Worm (Caenorhabditis elegans): ENCODE data around the gene qars-1.

qars-1 gene

DNA sequence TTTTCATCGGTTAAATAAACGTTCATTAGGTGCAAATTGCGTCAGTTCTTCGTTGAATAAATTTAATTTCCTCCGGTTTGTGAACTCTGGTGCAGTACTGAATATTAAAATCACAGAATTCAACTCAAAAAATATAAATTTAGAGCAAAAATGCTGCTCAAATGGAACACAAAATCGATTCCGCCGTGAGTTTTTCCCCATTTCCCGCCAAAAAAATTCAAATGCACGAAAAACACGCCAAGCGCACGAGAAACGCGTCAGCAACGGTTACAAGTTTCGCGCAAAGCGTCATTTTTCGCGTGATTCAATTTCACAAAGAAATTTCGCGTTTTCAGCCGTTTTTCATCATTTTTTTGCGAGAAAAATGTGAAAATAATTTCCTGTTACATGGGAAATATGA lies 26.5 kb upstream of the qars-1 start, which contains the start of gene hrpu-1:
Gene hrpu-1 (plus strand): TSS at position 140 of the 400 bp plus-strand sequence.
- TF ChIP-seq klf-2 (GFP tag; conservative IDR thresholded peaks at IDR 0.05) (no peak), cog-1 (tag; optimal IDR thresholded peaks at IDR 0.05) (peak; percentile 27)

ce11 chrIV:15038821-15039220 lies 25.8 kb upstream of the qars-1 start:
- TF ChIP-seq ref-1 (GFP tag; conservative IDR thresholded peaks at IDR 0.05) (no peak), med-1 (GFP tag; optimal IDR thresholded peaks at IDR 0.05; ENCODE audit: insufficient read depth) (no peak), tab-1 (GFP tag; IDR thresholded peaks at IDR 0.05) (peak; percentile 25; the same call in 1 of the 2 replicates)

DNA sequence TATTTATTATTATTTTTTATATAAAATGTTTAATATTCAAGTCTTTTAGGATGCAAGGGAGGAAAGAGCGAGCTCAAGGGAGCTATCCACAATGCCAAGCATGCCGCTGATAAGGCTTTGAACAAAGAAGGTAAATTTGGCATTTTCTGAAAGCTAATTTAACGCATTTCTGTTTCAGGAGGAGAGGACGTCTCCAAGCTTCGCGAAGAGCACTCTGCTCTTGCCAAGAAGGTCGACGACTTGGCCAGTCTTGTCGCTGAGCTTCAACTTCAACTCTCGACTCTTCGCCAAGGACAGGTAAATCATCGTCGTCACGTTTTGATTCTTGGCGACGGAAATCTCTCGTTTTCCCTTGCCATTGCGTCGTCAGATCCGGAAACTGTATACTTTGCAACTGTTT lies 24.5 kb upstream of the qars-1 start:
- TF ChIP-seq flt-1 (GFP tag; IDR thresholded peaks at IDR 0.05) (no peak), med-1 (GFP tag; optimal IDR thresholded peaks at IDR 0.05; ENCODE audit: insufficient read depth) (no peak), ref-1 (GFP tag; conservative IDR thresholded peaks at IDR 0.05) (no peak), klf-2 (GFP tag; conservative IDR thresholded peaks at IDR 0.05) (no peak), cog-1 (tag; optimal IDR thresholded peaks at IDR 0.05) (no peak), T22C8.4 (GFP tag; IDR thresholded peaks at IDR 0.05) (no peak), tab-1 (GFP tag; IDR thresholded peaks at IDR 0.05) (no peak), ztf-23 (GFP tag; IDR thresholded peaks at IDR 0.05) (no peak), ztf-29 (GFP tag; IDR thresholded peaks at IDR 0.05) (no peak)

DNA sequence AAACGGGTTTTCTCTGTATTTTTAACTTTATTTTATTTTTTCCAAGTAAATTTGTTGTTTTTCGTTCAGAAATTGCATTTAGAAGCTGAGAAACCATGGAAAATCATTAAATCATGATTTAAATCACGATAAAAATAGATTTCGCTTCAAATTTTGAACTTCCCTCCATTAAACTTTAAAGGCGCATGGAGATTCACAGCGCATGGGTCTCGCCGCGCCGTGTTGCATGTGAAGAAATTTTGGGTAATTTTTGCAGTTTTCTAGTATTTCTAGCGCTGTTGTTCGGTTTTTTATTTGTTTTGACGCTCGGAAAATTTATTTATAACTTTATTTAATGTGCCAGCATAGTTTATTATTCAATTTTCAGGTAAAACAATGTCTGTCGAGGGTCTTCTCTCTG lies 24.0 kb upstream of the qars-1 start, which contains the start of gene eef-1B.2:
Gene eef-1B.2 (plus strand): TSS at position 358 of the 400 bp plus-strand sequence.
- TF ChIP-seq ref-1 (GFP tag; conservative IDR thresholded peaks at IDR 0.05) (no peak), flt-1 (GFP tag; IDR thresholded peaks at IDR 0.05) (no peak), med-1 (GFP tag; optimal IDR thresholded peaks at IDR 0.05; ENCODE audit: insufficient read depth) (no peak), klf-2 (GFP tag; conservative IDR thresholded peaks at IDR 0.05) (no peak), tab-1 (GFP tag; IDR thresholded peaks at IDR 0.05) (no peak), T22C8.4 (GFP tag; IDR thresholded peaks at IDR 0.05) (no peak), ztf-23 (GFP tag; IDR thresholded peaks at IDR 0.05) (no peak), ztf-29 (GFP tag; IDR thresholded peaks at IDR 0.05) (no peak), cog-1 (tag; optimal IDR thresholded peaks at IDR 0.05) (no peak)

ce11 chrIV:15029565-15029964 lies 16.6 kb upstream of the qars-1 start:
- TF ChIP-seq cog-1 (tag; optimal IDR thresholded peaks at IDR 0.05), result no peak
- TF ChIP-seq med-1 (GFP tag; optimal IDR thresholded peaks at IDR 0.05; ENCODE audit: insufficient read depth), result no peak
- TF ChIP-seq ztf-29 (GFP tag; IDR thresholded peaks at IDR 0.05), result no peak
- TF ChIP-seq ztf-23 (GFP tag; IDR thresholded peaks at IDR 0.05), result no peak
- no peak for TF ChIP-seq ref-1 (GFP tag; conservative IDR thresholded peaks at IDR 0.05)
- no peak for TF ChIP-seq flt-1 (GFP tag; IDR thresholded peaks at IDR 0.05)
- TF ChIP-seq T22C8.4 (GFP tag; IDR thresholded peaks at IDR 0.05), result no peak
- TF ChIP-seq klf-2 (GFP tag; conservative IDR thresholded peaks at IDR 0.05), result no peak
- TF ChIP-seq tab-1 (GFP tag; IDR thresholded peaks at IDR 0.05), result no peak

DNA sequence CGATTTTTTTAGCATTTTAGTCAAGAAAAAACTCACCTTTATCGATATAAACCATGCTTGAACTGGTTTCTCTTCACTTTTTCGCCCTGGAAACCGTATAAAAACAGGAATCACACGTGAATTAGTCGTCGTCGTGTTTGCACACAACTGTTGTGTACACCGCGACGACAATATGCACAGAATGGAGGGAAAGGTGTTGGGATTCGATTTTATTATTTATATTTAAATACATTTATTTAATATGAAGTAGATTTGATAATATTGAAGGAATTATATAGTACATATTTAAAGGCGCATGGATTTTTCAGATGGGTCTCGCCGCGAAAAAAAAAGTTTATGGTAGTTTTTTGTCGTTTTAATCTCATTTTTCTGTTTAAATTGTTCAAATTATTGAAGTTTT lies 15.9 kb upstream of the qars-1 start, which contains the start of gene Y41E3.8:
Gene Y41E3.8 (minus strand): TSS at position 88 of the 400 bp plus-strand sequence.
- no peak for TF ChIP-seq tab-1 (GFP tag; IDR thresholded peaks at IDR 0.05)
- TF ChIP-seq ref-1 (GFP tag; conservative IDR thresholded peaks at IDR 0.05), result no peak
- TF ChIP-seq ztf-29 (GFP tag; IDR thresholded peaks at IDR 0.05), result no peak
- TF ChIP-seq flt-1 (GFP tag; IDR thresholded peaks at IDR 0.05), result no peak
- TF ChIP-seq cog-1 (tag; optimal IDR thresholded peaks at IDR 0.05), result no peak
- no peak for TF ChIP-seq klf-2 (GFP tag; conservative IDR thresholded peaks at IDR 0.05)
- no peak for TF ChIP-seq ztf-23 (GFP tag; IDR thresholded peaks at IDR 0.05)
- no peak for TF ChIP-seq T22C8.4 (GFP tag; IDR thresholded peaks at IDR 0.05)
- no peak for TF ChIP-seq med-1 (GFP tag; optimal IDR thresholded peaks at IDR 0.05; ENCODE audit: insufficient read depth)

DNA sequence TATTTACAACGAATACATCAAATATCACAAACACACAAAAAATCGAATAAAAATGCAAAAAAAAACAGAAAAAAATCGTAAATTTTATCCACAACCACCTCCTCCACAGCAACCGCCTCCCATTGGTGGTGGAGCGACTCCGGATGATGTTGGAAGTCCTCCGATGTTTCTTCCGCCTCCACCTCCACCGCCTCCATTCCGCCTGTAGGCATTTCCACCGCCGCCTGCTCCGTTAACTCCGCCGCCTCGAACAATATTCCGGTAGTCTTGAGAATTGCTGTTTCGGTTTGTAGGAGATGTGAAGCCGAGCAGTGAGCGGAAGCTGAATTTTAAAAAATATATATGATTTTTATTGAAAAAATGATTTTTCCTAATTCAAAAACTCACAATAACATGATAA lies 15.4 kb upstream of the qars-1 start:
- TF ChIP-seq med-1 (GFP tag; optimal IDR thresholded peaks at IDR 0.05; ENCODE audit: insufficient read depth) (no peak), ztf-29 (GFP tag; IDR thresholded peaks at IDR 0.05) (no peak), tab-1 (GFP tag; IDR thresholded peaks at IDR 0.05) (no peak), ztf-23 (GFP tag; IDR thresholded peaks at IDR 0.05) (no peak), T22C8.4 (GFP tag; IDR thresholded peaks at IDR 0.05) (no peak), klf-2 (GFP tag; conservative IDR thresholded peaks at IDR 0.05) (no peak), ref-1 (GFP tag; conservative IDR thresholded peaks at IDR 0.05) (no peak), cog-1 (tag; optimal IDR thresholded peaks at IDR 0.05) (no peak), flt-1 (GFP tag; IDR thresholded peaks at IDR 0.05) (no peak)

- no peak for TF ChIP-seq med-1 (GFP tag; optimal IDR thresholded peaks at IDR 0.05; ENCODE audit: insufficient read depth)
- TF ChIP-seq T22C8.4 (GFP tag; IDR thresholded peaks at IDR 0.05), result no peak
- no peak for TF ChIP-seq klf-2 (GFP tag; conservative IDR thresholded peaks at IDR 0.05)
- TF ChIP-seq tab-1 (GFP tag; IDR thresholded peaks at IDR 0.05), result no peak
- no peak for TF ChIP-seq ztf-23 (GFP tag; IDR thresholded peaks at IDR 0.05)
- TF ChIP-seq flt-1 (GFP tag; IDR thresholded peaks at IDR 0.05), result no peak
- TF ChIP-seq ref-1 (GFP tag; conservative IDR thresholded peaks at IDR 0.05), result no peak
- TF ChIP-seq cog-1 (tag; optimal IDR thresholded peaks at IDR 0.05), result no peak
- TF ChIP-seq ztf-29 (GFP tag; IDR thresholded peaks at IDR 0.05), result no peak
These were observed 14.9 kb upstream of the qars-1 start for ce11 chrIV:15027884-15028283.

DNA sequence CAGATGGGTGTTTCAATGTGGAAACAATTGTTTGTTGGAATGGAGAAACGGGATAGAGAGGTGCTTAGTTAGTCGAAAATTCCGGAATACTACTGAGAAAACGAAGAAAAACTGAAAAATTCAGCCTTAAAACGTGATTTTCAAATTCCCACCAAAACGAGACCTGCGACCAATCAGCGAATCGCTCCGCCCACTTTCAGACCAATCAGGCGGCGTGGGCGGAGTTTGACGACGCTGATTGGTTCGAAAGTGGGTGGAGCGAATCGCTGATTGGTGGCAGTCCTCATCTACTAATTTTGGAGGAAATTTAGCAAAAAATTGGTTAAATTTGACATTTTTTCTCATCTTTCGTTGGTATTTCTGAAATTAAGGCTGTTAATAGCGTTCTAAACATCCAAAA lies 14.4 kb upstream of the qars-1 start:
- TF ChIP-seq klf-2 (GFP tag; conservative IDR thresholded peaks at IDR 0.05) (no peak), med-1 (GFP tag; optimal IDR thresholded peaks at IDR 0.05; ENCODE audit: insufficient read depth) (no peak), ztf-29 (GFP tag; IDR thresholded peaks at IDR 0.05) (no peak), flt-1 (GFP tag; IDR thresholded peaks at IDR 0.05) (no peak), tab-1 (GFP tag; IDR thresholded peaks at IDR 0.05) (no peak), T22C8.4 (GFP tag; IDR thresholded peaks at IDR 0.05) (no peak), cog-1 (tag; optimal IDR thresholded peaks at IDR 0.05) (no peak), ztf-23 (GFP tag; IDR thresholded peaks at IDR 0.05) (no peak), ref-1 (GFP tag; conservative IDR thresholded peaks at IDR 0.05) (no peak)

DNA sequence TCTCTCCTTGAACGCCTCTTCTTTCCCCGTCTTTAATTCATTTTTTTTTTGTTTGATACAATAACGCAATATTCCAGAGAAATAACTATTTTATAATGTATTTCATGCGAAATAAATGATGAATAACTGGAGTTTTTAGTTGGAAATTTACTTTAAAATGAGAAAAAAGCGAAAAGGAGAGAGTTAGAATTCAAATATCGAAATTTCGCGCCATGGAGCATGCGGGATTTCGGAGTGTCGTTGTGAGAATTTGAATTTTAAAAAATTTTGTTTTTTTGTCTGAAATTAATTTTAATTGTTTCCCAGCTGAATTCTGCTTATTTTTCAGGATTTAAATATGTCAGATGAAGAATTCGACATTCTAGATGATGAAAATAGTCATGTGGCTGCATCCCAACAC lies 12.4 kb upstream of the qars-1 start, which contains the start of gene fcd-2:
Gene fcd-2 (plus strand): TSS at position 327 of the 400 bp plus-strand sequence.
- TF ChIP-seq tab-1 (GFP tag; IDR thresholded peaks at IDR 0.05) (no peak), klf-2 (GFP tag; conservative IDR thresholded peaks at IDR 0.05) (no peak), cog-1 (tag; optimal IDR thresholded peaks at IDR 0.05) (no peak), ztf-29 (GFP tag; IDR thresholded peaks at IDR 0.05) (no peak), flt-1 (GFP tag; IDR thresholded peaks at IDR 0.05) (no peak), ztf-23 (GFP tag; IDR thresholded peaks at IDR 0.05) (peak; percentile 12; the same call in 1 of the 2 replicates)
